Worm (Caenorhabditis elegans): ENCODE results near the gene Y55F3AR.2.
"Not testable (repeated sequence)": the region's sequence is repeated elsewhere in the genome, so short reads cannot be mapped to it uniquely, and the experiment has no call there.

Y55F3AR.2 gene

DNA sequence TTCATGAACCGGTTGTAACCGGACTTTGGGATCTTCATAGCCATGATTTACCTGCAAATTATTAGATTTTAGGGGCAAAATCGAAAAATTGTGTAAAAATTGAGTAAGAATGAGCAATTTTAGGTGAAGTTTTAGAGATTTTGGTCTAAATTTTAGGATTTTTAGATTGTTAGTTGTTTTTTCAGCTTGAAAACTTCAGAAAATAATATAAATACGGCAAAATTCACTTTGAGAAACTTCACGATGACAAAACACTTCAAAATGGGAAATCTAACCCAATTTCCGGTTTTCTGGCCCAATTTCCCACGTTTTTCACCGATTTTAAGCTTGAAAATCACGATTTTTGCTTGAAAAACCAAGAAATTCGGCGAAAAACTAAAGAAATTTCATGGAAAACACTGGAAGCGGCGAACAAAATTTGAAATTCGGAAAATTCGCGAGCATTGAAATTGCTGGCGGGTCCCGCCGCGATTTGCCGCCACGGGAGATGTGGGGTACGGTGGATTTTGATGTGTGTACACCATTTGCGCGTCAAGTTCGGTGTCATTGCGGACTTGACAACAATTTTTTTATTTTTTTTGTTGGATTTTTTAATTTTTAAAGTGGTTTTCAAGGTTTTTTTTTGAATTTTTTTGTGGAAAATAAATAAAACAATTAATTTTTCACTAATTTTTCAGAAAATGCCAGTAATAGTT, at the start of gene Y55F3AR.2, which contains the start of gene cct-8:
Gene Y55F3AR.2, plus strand, starts transcription at position 672 of the 695 bp plus-strand sequence.
Gene cct-8, minus strand, starts transcription at position 51 of the 695 bp plus-strand sequence.
- TF ChIP-seq aly-1 (tag; optimal IDR thresholded peaks at IDR 0.05): no peak
- TF ChIP-seq tra-4 (tag; optimal IDR thresholded peaks at IDR 0.05): no peak
- TF ChIP-seq ets-7 (tag; optimal IDR thresholded peaks at IDR 0.05): no peak
- TF ChIP-seq ceh-36 (tag; optimal IDR thresholded peaks at IDR 0.05): no peak
- TF ChIP-seq B0310.2 (tag; optimal IDR thresholded peaks at IDR 0.05): no peak
- TF ChIP-seq hmg-4 (GFP tag; optimal IDR thresholded peaks at IDR 0.05): peak; percentile 49
- no peak for TF ChIP-seq ama-1 (optimal IDR thresholded peaks at IDR 0.05)
- TF ChIP-seq hnd-1 (tag; optimal IDR thresholded peaks at IDR 0.05): no peak
- no peak for TF ChIP-seq ceh-13 (GFP tag; optimal IDR thresholded peaks at IDR 0.05)
- TF ChIP-seq scrt-1 (GFP tag; IDR thresholded peaks at IDR 0.05): peak; percentile 64; the same call in 1 of the 2 replicates
- no peak; the same call in 1 of the 2 replicates for TF ChIP-seq flt-1 (GFP tag; IDR thresholded peaks at IDR 0.05)
- TF ChIP-seq tbx-37 (GFP tag; conservative IDR thresholded peaks at IDR 0.05): peak; percentile 51; the same call in 1 of the 2 replicates
- peak; percentile 94 for TF ChIP-seq F13C5.2 (tag; optimal IDR thresholded peaks at IDR 0.05)
- TF ChIP-seq tbx-11 (GFP tag; IDR thresholded peaks at IDR 0.05): peak; percentile 58; the same call in 1 of the 2 replicates
- peak; percentile 35 for TF ChIP-seq hmbx-1 (tag; optimal IDR thresholded peaks at IDR 0.05)
- 0 out of 2 replicates have a peak, but pooled peaks have one; percentile 38 for TF ChIP-seq pes-1 (GFP tag; IDR thresholded peaks at IDR 0.05)
- 0 out of 2 replicates have a peak, but pooled peaks have one; percentile 51 for TF ChIP-seq sea-1 (GFP tag; conservative IDR thresholded peaks at IDR 0.05)

DNA sequence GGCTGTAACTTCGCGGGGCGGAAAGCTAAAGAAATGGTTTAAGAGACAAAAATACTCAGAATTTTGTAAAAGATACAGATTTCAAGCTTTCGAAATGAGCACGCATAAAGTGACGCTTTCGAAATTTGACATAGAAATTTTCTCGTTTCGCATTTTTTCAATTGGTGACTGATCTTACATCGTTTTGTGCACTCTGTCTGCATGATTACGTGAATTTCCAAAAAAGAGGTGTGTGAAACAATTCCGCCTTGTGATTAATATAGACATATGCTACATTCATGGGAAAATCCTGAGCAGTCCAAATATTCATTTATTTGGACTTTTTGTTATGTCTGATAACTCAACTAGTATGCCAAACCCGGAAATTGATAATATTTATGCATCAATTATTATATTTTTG, 48.7 kb upstream of the Y55F3AR.2 start, which contains the start of gene srx-12:
Gene srx-12, plus strand, starts transcription at position 301 of the 400 bp plus-strand sequence.
- TF ChIP-seq tbx-11 (GFP tag; IDR thresholded peaks at IDR 0.05) (no peak), hnd-1 (tag; optimal IDR thresholded peaks at IDR 0.05) (no peak), ama-1 (optimal IDR thresholded peaks at IDR 0.05) (no peak), ceh-13 (GFP tag; optimal IDR thresholded peaks at IDR 0.05) (no peak), ets-7 (tag; optimal IDR thresholded peaks at IDR 0.05) (no peak), tra-4 (tag; optimal IDR thresholded peaks at IDR 0.05) (no peak), aly-1 (tag; optimal IDR thresholded peaks at IDR 0.05) (no peak), tbx-37 (GFP tag; conservative IDR thresholded peaks at IDR 0.05) (no peak), scrt-1 (GFP tag; IDR thresholded peaks at IDR 0.05) (no peak), ceh-36 (tag; optimal IDR thresholded peaks at IDR 0.05) (no peak), hmbx-1 (tag; optimal IDR thresholded peaks at IDR 0.05) (no peak), F13C5.2 (tag; optimal IDR thresholded peaks at IDR 0.05) (no peak), sea-1 (GFP tag; conservative IDR thresholded peaks at IDR 0.05) (no peak), flt-1 (GFP tag; IDR thresholded peaks at IDR 0.05) (no peak), pes-1 (GFP tag; IDR thresholded peaks at IDR 0.05) (no peak), hmg-4 (GFP tag; optimal IDR thresholded peaks at IDR 0.05) (no peak), B0310.2 (tag; optimal IDR thresholded peaks at IDR 0.05) (no peak)

DNA sequence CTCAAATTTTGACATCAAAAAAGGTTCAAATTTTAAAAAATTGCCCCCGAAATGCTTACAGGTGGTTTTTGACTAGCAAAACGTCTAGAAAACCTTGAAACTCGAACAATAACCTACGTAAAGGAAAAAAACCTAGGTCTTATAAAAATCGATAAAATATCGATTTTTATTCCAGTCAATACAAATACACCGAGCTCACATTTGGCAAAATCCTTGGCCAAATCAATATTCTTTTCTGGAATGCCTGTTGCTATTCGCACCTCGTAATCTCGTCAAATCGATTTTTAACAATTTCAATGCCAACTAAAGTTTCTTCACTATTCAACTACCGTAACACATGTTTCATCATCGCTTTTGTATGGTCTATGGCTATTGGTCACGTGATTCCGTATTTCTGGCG, 47.3 kb upstream of the Y55F3AR.2 start:
- no peak for TF ChIP-seq hmg-4 (GFP tag; optimal IDR thresholded peaks at IDR 0.05)
- no peak for TF ChIP-seq hmbx-1 (tag; optimal IDR thresholded peaks at IDR 0.05)
- no peak for TF ChIP-seq ceh-13 (GFP tag; optimal IDR thresholded peaks at IDR 0.05)
- TF ChIP-seq aly-1 (tag; optimal IDR thresholded peaks at IDR 0.05): no peak
- no peak for TF ChIP-seq B0310.2 (tag; optimal IDR thresholded peaks at IDR 0.05)
- TF ChIP-seq hnd-1 (tag; optimal IDR thresholded peaks at IDR 0.05): no peak
- no peak for TF ChIP-seq pes-1 (GFP tag; IDR thresholded peaks at IDR 0.05)
- no peak for TF ChIP-seq tbx-37 (GFP tag; conservative IDR thresholded peaks at IDR 0.05)
- TF ChIP-seq tra-4 (tag; optimal IDR thresholded peaks at IDR 0.05): no peak
- TF ChIP-seq flt-1 (GFP tag; IDR thresholded peaks at IDR 0.05): no peak
- no peak for TF ChIP-seq tbx-11 (GFP tag; IDR thresholded peaks at IDR 0.05)
- TF ChIP-seq F13C5.2 (tag; optimal IDR thresholded peaks at IDR 0.05): no peak
- no peak for TF ChIP-seq ets-7 (tag; optimal IDR thresholded peaks at IDR 0.05)
- TF ChIP-seq ceh-36 (tag; optimal IDR thresholded peaks at IDR 0.05): no peak
- TF ChIP-seq sea-1 (GFP tag; conservative IDR thresholded peaks at IDR 0.05): no peak
- TF ChIP-seq scrt-1 (GFP tag; IDR thresholded peaks at IDR 0.05): no peak
- no peak for TF ChIP-seq ama-1 (optimal IDR thresholded peaks at IDR 0.05)

DNA sequence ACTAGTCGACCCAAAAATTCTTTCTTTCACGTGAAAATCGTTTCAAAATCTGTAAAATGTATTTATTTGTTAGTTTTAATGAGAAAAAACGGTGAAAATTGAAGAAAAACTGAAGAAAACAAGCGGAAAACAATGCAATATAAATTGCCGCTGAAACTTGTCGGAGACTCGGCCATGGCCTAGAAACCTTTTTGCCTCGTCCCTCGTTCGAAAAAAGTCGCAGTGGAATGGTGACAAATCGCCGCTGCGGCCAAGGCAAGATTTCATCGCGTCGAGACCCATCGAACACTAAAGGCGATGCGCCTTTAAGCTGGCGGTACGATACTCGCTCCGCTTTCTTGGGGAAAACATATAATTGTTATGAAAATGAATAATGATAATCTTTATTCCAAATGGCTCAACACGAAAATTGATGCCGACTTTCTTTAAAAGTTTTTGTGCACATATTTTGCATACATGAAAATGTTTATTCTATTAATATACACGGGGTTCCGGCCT, 42.7 kb upstream of the Y55F3AR.2 start, which contains the start of gene Y55F3AM.21:
Gene Y55F3AM.21, minus strand, starts transcription at position 51 of the 498 bp plus-strand sequence.
- not testable (repeated sequence) for TF ChIP-seq ets-7 (tag; optimal IDR thresholded peaks at IDR 0.05); scrt-1 (GFP tag; IDR thresholded peaks at IDR 0.05); ceh-36 (tag; optimal IDR thresholded peaks at IDR 0.05)

DNA sequence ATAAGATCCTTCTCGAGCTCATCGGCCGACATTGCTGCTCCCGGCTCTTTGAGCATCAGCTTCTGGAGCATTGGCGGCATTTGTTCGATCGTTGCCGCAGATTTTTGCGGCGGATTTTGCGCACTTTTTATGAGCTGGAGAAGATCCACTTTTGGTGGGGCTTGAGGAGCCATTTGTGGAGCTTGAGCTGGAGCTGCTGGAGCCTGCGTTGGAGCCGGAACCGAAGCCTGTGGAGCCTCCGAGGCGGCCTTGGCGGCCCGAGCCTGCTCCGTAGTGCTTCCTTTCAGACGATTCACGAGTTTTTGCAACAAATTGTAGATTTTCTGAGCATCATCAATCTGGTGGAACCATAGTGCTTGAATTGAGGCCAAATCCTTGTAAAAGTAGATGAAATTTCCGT, 40.4 kb upstream of the Y55F3AR.2 start:
- no peak for TF ChIP-seq hnd-1 (tag; optimal IDR thresholded peaks at IDR 0.05)
- no peak for TF ChIP-seq tbx-11 (GFP tag; IDR thresholded peaks at IDR 0.05)
- no peak for TF ChIP-seq hmg-4 (GFP tag; optimal IDR thresholded peaks at IDR 0.05)
- TF ChIP-seq hmbx-1 (tag; optimal IDR thresholded peaks at IDR 0.05): no peak
- TF ChIP-seq flt-1 (GFP tag; IDR thresholded peaks at IDR 0.05): no peak
- no peak for TF ChIP-seq scrt-1 (GFP tag; IDR thresholded peaks at IDR 0.05)
- no peak for TF ChIP-seq B0310.2 (tag; optimal IDR thresholded peaks at IDR 0.05)
- no peak for TF ChIP-seq ets-7 (tag; optimal IDR thresholded peaks at IDR 0.05)
- no peak for TF ChIP-seq ama-1 (optimal IDR thresholded peaks at IDR 0.05)
- TF ChIP-seq tra-4 (tag; optimal IDR thresholded peaks at IDR 0.05): no peak
- TF ChIP-seq pes-1 (GFP tag; IDR thresholded peaks at IDR 0.05): no peak
- TF ChIP-seq ceh-36 (tag; optimal IDR thresholded peaks at IDR 0.05): no peak
- no peak for TF ChIP-seq F13C5.2 (tag; optimal IDR thresholded peaks at IDR 0.05)
- TF ChIP-seq ceh-13 (GFP tag; optimal IDR thresholded peaks at IDR 0.05): no peak
- no peak for TF ChIP-seq sea-1 (GFP tag; conservative IDR thresholded peaks at IDR 0.05)
- no peak for TF ChIP-seq aly-1 (tag; optimal IDR thresholded peaks at IDR 0.05)
- no peak for TF ChIP-seq tbx-37 (GFP tag; conservative IDR thresholded peaks at IDR 0.05)

DNA sequence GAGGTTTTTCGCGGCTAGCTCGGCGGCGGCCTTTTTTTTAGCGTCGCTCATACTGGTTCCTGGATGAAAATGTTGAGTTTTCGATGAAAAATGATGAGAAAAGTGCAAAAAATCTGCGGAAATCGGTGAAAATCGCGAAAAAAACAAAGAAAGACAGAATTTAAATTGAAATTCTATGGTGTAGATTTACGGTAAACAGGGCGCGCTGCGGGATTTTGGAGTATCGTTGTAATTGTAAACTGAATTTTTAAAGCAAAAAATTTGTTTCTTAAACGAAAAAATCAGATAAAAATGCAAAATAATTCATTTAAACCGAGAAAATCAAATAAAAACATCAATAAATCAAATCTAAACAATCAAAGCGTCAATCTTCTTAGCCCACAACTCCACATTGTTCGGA, 39.6 kb upstream of the Y55F3AR.2 start, which contains the start of gene dcap-1:
Gene dcap-1, minus strand, starts transcription at position 59 of the 400 bp plus-strand sequence.
- TF ChIP-seq flt-1 (GFP tag; IDR thresholded peaks at IDR 0.05) (no peak), tra-4 (tag; optimal IDR thresholded peaks at IDR 0.05) (peak; percentile 40)

DNA sequence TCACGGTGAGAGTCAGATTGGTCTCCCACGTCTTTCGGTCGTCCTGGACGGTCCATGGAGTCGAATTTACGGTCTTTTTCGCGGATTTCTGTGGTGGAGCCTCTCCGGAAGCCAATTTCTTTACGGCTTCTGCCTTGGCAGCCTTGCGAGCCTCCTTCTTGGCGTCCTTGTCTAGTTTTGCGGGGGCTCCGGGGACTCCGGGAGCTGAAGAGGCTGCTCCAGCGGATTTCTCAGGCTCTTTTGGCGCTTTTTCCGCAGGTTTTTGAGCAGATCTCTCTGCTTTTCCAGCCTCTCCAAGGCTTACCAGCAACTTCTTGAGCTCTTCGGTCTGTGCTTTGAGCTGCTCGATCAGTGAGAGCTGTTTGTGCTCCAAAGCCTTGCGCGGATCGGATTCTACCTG, 38.6 kb upstream of the Y55F3AR.2 start:
- no peak for TF ChIP-seq sea-1 (GFP tag; conservative IDR thresholded peaks at IDR 0.05)
- no peak for TF ChIP-seq ceh-36 (tag; optimal IDR thresholded peaks at IDR 0.05)
- no peak for TF ChIP-seq B0310.2 (tag; optimal IDR thresholded peaks at IDR 0.05)
- TF ChIP-seq pes-1 (GFP tag; IDR thresholded peaks at IDR 0.05): no peak
- TF ChIP-seq ama-1 (optimal IDR thresholded peaks at IDR 0.05): no peak
- no peak for TF ChIP-seq hnd-1 (tag; optimal IDR thresholded peaks at IDR 0.05)
- TF ChIP-seq flt-1 (GFP tag; IDR thresholded peaks at IDR 0.05): no peak
- TF ChIP-seq hmbx-1 (tag; optimal IDR thresholded peaks at IDR 0.05): no peak
- no peak for TF ChIP-seq aly-1 (tag; optimal IDR thresholded peaks at IDR 0.05)
- TF ChIP-seq ets-7 (tag; optimal IDR thresholded peaks at IDR 0.05): no peak
- TF ChIP-seq hmg-4 (GFP tag; optimal IDR thresholded peaks at IDR 0.05): no peak
- TF ChIP-seq tra-4 (tag; optimal IDR thresholded peaks at IDR 0.05): no peak
- TF ChIP-seq tbx-37 (GFP tag; conservative IDR thresholded peaks at IDR 0.05): no peak
- no peak for TF ChIP-seq F13C5.2 (tag; optimal IDR thresholded peaks at IDR 0.05)
- TF ChIP-seq tbx-11 (GFP tag; IDR thresholded peaks at IDR 0.05): no peak
- no peak for TF ChIP-seq scrt-1 (GFP tag; IDR thresholded peaks at IDR 0.05)
- TF ChIP-seq ceh-13 (GFP tag; optimal IDR thresholded peaks at IDR 0.05): no peak

Data from whole organism, early embryonic.